Worm (Caenorhabditis elegans) whole organism, early embryonic: ENCODE measurements around the gene Y6D1A.1.

Source experiments
- B0310.2 ChIP-seq: sonication (generic microtip); optimal IDR thresholded peaks from 2 replicates; lab custom pipeline; 2016; ENCODE audit warnings: mild to moderate bottlenecking, missing genetic modification characterization, missing compliant biosample characterization
- F13C5.2 ChIP-seq: sonication (generic microtip); optimal IDR thresholded peaks from 2 replicates; lab custom pipeline; 2017; ENCODE audit warnings: mild to moderate bottlenecking, missing genetic modification characterization, inconsistent platforms, missing compliant biosample characterization
- aly-1 ChIP-seq: sonication (generic microtip); optimal IDR thresholded peaks from 2 replicates; lab custom pipeline; 2016; ENCODE audit warnings: missing genetic modification characterization, missing compliant biosample characterization
- ama-1 ChIP-seq: fragments of 150-350 bp; optimal IDR thresholded peaks from 2 replicates; lab custom pipeline; 2014
- ceh-13 ChIP-seq: fragments of 200-800 bp; sonication (Bioruptor generic); optimal IDR thresholded peaks from 2 replicates; lab custom pipeline; 2018; ENCODE audit warnings: mild to moderate bottlenecking, missing genetic modification characterization, missing compliant biosample characterization
- ceh-36 ChIP-seq: sonication (generic microtip); optimal IDR thresholded peaks from 2 replicates; lab custom pipeline; 2016; ENCODE audit warnings: missing genetic modification characterization, inconsistent platforms, missing compliant biosample characterization
- ets-7 ChIP-seq: sonication (generic microtip); optimal IDR thresholded peaks from 2 replicates; lab custom pipeline; 2016; ENCODE audit warnings: missing genotype, missing genetic modification characterization, missing compliant biosample characterization
- flt-1 ChIP-seq: fragments of 200-800 bp; sonication (Bioruptor generic); IDR thresholded peaks from 2 replicates; pipeline ENCODE4 v1.3.6; 2022; ENCODE audit warnings: missing genetic modification characterization, missing compliant biosample characterization
- hmbx-1 ChIP-seq: sonication (generic microtip); optimal IDR thresholded peaks from 2 replicates; lab custom pipeline; 2016; ENCODE audit warnings: mild to moderate bottlenecking, missing genetic modification characterization, missing compliant biosample characterization
- hmg-4 ChIP-seq: fragments of 200-800 bp; sonication (Bioruptor generic); optimal IDR thresholded peaks from 2 replicates; lab custom pipeline; 2018; ENCODE audit warnings: mild to moderate bottlenecking, missing genetic modification characterization, missing compliant biosample characterization
- hnd-1 ChIP-seq: sonication (generic microtip); optimal IDR thresholded peaks from 2 replicates; lab custom pipeline; 2016; ENCODE audit warnings: missing genetic modification characterization, missing compliant biosample characterization
- pes-1 ChIP-seq: fragments of 200-800 bp; sonication (Bioruptor generic); IDR thresholded peaks from 2 replicates; pipeline ENCODE4 v1.3.6; 2022; ENCODE audit warnings: missing genetic modification reagents, missing genetic modification characterization, missing compliant biosample characterization
- scrt-1 ChIP-seq: fragments of 200-800 bp; sonication (Bioruptor generic); IDR thresholded peaks from 2 replicates; pipeline ENCODE4 v1.3.6; 2022; ENCODE audit warnings: missing genetic modification characterization, missing compliant biosample characterization
- sea-1 ChIP-seq: fragments of 200-800 bp; sonication (Bioruptor generic); conservative IDR thresholded peaks from 2 replicates; pipeline ENCODE4 v1.3.6; 2022; ENCODE audit warnings: missing genetic modification characterization, missing compliant biosample characterization
- tbx-11 ChIP-seq: fragments of 200-800 bp; sonication (Bioruptor generic); IDR thresholded peaks from 2 replicates; pipeline ENCODE4 v1.3.6; 2022; ENCODE audit warnings: missing genetic modification characterization, missing compliant biosample characterization
- tbx-37 ChIP-seq: fragments of 200-800 bp; sonication (Bioruptor generic); conservative IDR thresholded peaks from 2 replicates; pipeline ENCODE4 v1.3.6; 2022; ENCODE audit warnings: missing genetic modification reagents, missing genetic modification characterization, missing compliant biosample characterization
- tra-4 ChIP-seq: sonication (generic microtip); optimal IDR thresholded peaks from 2 replicates; lab custom pipeline; 2017; ENCODE audit warnings: missing genetic modification characterization, missing compliant biosample characterization

Gene Y6D1A.1

ce11 chrII:11830601-11831000, 7.2 kb upstream of the Y6D1A.1 start:
- TF ChIP-seq tbx-11 (no peak), sea-1 (GFP tag; lab: Robert Waterston, UW) (no peak), ceh-13 (GFP tag; lab: Kevin White, UChicago) (no peak), F13C5.2 (no peak), hmg-4 (no peak), hnd-1 (tag; lab: Kevin White, UChicago) (no peak), ceh-36 (tag; lab: Kevin White, UChicago) (no peak), tra-4 (tag; lab: Kevin White, UChicago) (no peak), scrt-1 (GFP tag; lab: Robert Waterston, UW) (no peak), tbx-37 (GFP tag; lab: Robert Waterston, UW) (no peak), hmbx-1 (tag; lab: Kevin White, UChicago) (no peak), pes-1 (no peak), ets-7 (no peak), ama-1 (lab: Kevin White, UChicago) (no peak)

- TF ChIP-seq aly-1 (tag; lab: Kevin White, UChicago) (no peak), hmg-4 (no peak), tbx-37 (GFP tag; lab: Robert Waterston, UW) (no peak)
Measured at ce11 chrII:11829920-11830319, 6.5 kb upstream of the Y6D1A.1 start, which contains the start of gene pes-5. Gene pes-5 (minus strand): TSS chrII:11830020.

ce11 chrII:11824673-11825072, 1.3 kb upstream of the Y6D1A.1 start:
- TF ChIP-seq tbx-11 (0 out of 2 replicates have a peak, but pooled peaks have one; percentile 51), scrt-1 (GFP tag; lab: Robert Waterston, UW) (peak; percentile 71)

ce11 chrII:11819824-11820223, 3.6 kb downstream of the Y6D1A.1 start, which contains the start of gene Y6D1A.2:
Gene Y6D1A.2 (minus strand): TSS chrII:11819924.
- TF ChIP-seq tbx-37 (GFP tag; lab: Robert Waterston, UW) (no peak), sea-1 (GFP tag; lab: Robert Waterston, UW) (no peak), B0310.2 (no peak), scrt-1 (GFP tag; lab: Robert Waterston, UW) (no peak), hmbx-1 (tag; lab: Kevin White, UChicago) (no peak), aly-1 (tag; lab: Kevin White, UChicago) (no peak)

ce11 chrII:11816475-11816874, 6.9 kb downstream of the Y6D1A.1 start, which contains the start of gene pap-3:
Gene pap-3 (minus strand): TSS chrII:11816575.
- no peak for TF ChIP-seq B0310.2
- TF ChIP-seq ceh-36 (tag; lab: Kevin White, UChicago), result no peak
- TF ChIP-seq tra-4 (tag; lab: Kevin White, UChicago), result no peak
- no peak for TF ChIP-seq aly-1 (tag; lab: Kevin White, UChicago)
- TF ChIP-seq ama-1 (lab: Kevin White, UChicago), result no peak

ce11 chrII:11816014-11816413, 7.4 kb downstream of the Y6D1A.1 start:
- TF ChIP-seq ama-1 (lab: Kevin White, UChicago) (no peak), flt-1 (no peak), tbx-37 (GFP tag; lab: Robert Waterston, UW) (no peak), aly-1 (tag; lab: Kevin White, UChicago) (no peak), ceh-36 (tag; lab: Kevin White, UChicago) (no peak), B0310.2 (no peak), ets-7 (no peak), tbx-11 (no peak), pes-1 (no peak), hmbx-1 (tag; lab: Kevin White, UChicago) (no peak), F13C5.2 (no peak), scrt-1 (GFP tag; lab: Robert Waterston, UW) (no peak), hmg-4 (no peak), hnd-1 (tag; lab: Kevin White, UChicago) (no peak), ceh-13 (GFP tag; lab: Kevin White, UChicago) (no peak)

ce11 chrII:11813895-11814369, 9.5 kb downstream of the Y6D1A.1 start, which contains the start of gene F43G6.8:
Gene F43G6.8 (minus strand): TSS chrII:11814092.
- TF ChIP-seq hmg-4, result peak; percentile 37
- TF ChIP-seq tra-4 (tag; lab: Kevin White, UChicago), result no peak
- no peak for TF ChIP-seq sea-1 (GFP tag; lab: Robert Waterston, UW)
- no peak for TF ChIP-seq tbx-11

- TF ChIP-seq tra-4 (tag; lab: Kevin White, UChicago) (no peak), tbx-37 (GFP tag; lab: Robert Waterston, UW) (no peak), hmbx-1 (tag; lab: Kevin White, UChicago) (no peak), scrt-1 (GFP tag; lab: Robert Waterston, UW) (no peak)
Measured at ce11 chrII:11811241-11811640, 12.2 kb downstream of the Y6D1A.1 start.

- TF ChIP-seq hmg-4 (no peak), F13C5.2 (no peak), pes-1 (no peak), ama-1 (lab: Kevin White, UChicago) (no peak), ceh-36 (tag; lab: Kevin White, UChicago) (no peak), tbx-37 (GFP tag; lab: Robert Waterston, UW) (no peak), hmbx-1 (tag; lab: Kevin White, UChicago) (no peak), hnd-1 (tag; lab: Kevin White, UChicago) (no peak), ceh-13 (GFP tag; lab: Kevin White, UChicago) (no peak), scrt-1 (GFP tag; lab: Robert Waterston, UW) (no peak), ets-7 (no peak), aly-1 (tag; lab: Kevin White, UChicago) (no peak)
Measured at ce11 chrII:11810436-11810835, 13.0 kb downstream of the Y6D1A.1 start, which contains the start of gene F43G6.7. Gene F43G6.7 (plus strand): TSS chrII:11810790.
